Worm (Caenorhabditis elegans) whole organism, L3 larva: ENCODE results near the gene srt-28.

Source experiments
- R02D3.7 ChIP-seq: fragments of 150-350 bp; optimal IDR thresholded peaks from 2 replicates; lab custom pipeline; 2014; ENCODE audit warnings: missing biosample characterization, missing genetic modification characterization
- ZK546.5 ChIP-seq: sonication (generic microtip); optimal IDR thresholded peaks from 2 replicates; lab custom pipeline; 2017; ENCODE audit warnings: missing biosample characterization, missing genetic modification characterization
- aly-2 ChIP-seq: fragments of 150-350 bp; optimal IDR thresholded peaks from 2 replicates; lab custom pipeline; 2014; ENCODE audit warnings: missing biosample characterization, missing genetic modification characterization
- ama-1 ChIP-seq: fragments of 150-350 bp; optimal IDR thresholded peaks from 2 replicates; lab custom pipeline; 2018
- ceh-16 ChIP-seq: sonication (generic microtip); optimal IDR thresholded peaks from 2 replicates; lab custom pipeline; 2017; ENCODE audit warnings: missing biosample characterization, missing genetic modification characterization
- ceh-28 ChIP-seq: fragments of 150-350 bp; optimal IDR thresholded peaks from 2 replicates; lab custom pipeline; 2014; ENCODE audit warnings: missing biosample characterization, missing genetic modification reagents, missing genetic modification characterization
- ceh-82 ChIP-seq: fragments of 150-350 bp; optimal IDR thresholded peaks from 2 replicates; lab custom pipeline; 2014; ENCODE audit warnings: missing biosample characterization, missing genetic modification characterization
- ceh-9 ChIP-seq: sonication (generic microtip); optimal IDR thresholded peaks from 2 replicates; lab custom pipeline; 2018; ENCODE audit warnings: missing biosample characterization, missing genetic modification characterization
- daf-12 ChIP-seq: fragments of 150-350 bp; optimal IDR thresholded peaks from 2 replicates; lab custom pipeline; 2014; ENCODE audit warnings: missing biosample characterization, missing genetic modification reagents, missing genetic modification characterization
- egl-27 ChIP-seq: sonication (generic microtip); optimal IDR thresholded peaks from 4 replicates; lab custom pipeline; 2017; ENCODE audit warnings: missing biosample characterization, missing genetic modification reagents, missing genetic modification characterization
- egl-5 ChIP-seq: fragments of 150-350 bp; optimal IDR thresholded peaks from 2 replicates; lab custom pipeline; 2017; ENCODE audit warnings: missing biosample characterization, missing genetic modification reagents, missing genetic modification characterization, inconsistent platforms
- elt-1 ChIP-seq: fragments of 150-350 bp; optimal IDR thresholded peaks from 2 replicates; lab custom pipeline; 2014; ENCODE audit warnings: missing biosample characterization, missing genetic modification characterization
- elt-2 ChIP-seq: sonication (generic microtip); optimal IDR thresholded peaks from 2 replicates; lab custom pipeline; 2016; ENCODE audit warnings: missing genetic modification reagents, mild to moderate bottlenecking, missing genetic modification characterization, missing compliant biosample characterization
- elt-3 ChIP-seq, 3 experiments: fragments of 150-350 bp in 1 of 3; sonication (generic microtip) in 2 of 3; optimal IDR thresholded peaks; 2 replicates in 2 of 3; 4 replicates in 1 of 3; lab custom pipeline; 2014 to 2017; ENCODE audit warnings: missing biosample characterization in 3 of 3, missing genetic modification characterization in 3 of 3
- eor-1 ChIP-seq, 2 experiments: fragments of 150-350 bp; optimal IDR thresholded peaks; 2 replicates each; lab custom pipeline; 2014 to 2018; ENCODE audit warnings: missing biosample characterization in 2 of 2, missing genetic modification characterization in 2 of 2
- fkh-10 ChIP-seq: sonication (generic microtip); optimal IDR thresholded peaks from 2 replicates; lab custom pipeline; 2017; ENCODE audit warnings: missing biosample characterization, missing genetic modification reagents, missing genetic modification characterization
- fkh-2 ChIP-seq: fragments of 150-350 bp; optimal IDR thresholded peaks from 2 replicates; lab custom pipeline; 2014; ENCODE audit warnings: missing biosample characterization, missing genetic modification reagents, missing genetic modification characterization
- hmg-11 ChIP-seq: sonication (generic microtip); optimal IDR thresholded peaks from 2 replicates; lab custom pipeline; 2016; ENCODE audit warnings: missing genetic modification characterization, missing compliant biosample characterization
- jun-1 ChIP-seq: fragments of 150-350 bp; optimal IDR thresholded peaks from 2 replicates; lab custom pipeline; 2014; ENCODE audit warnings: missing biosample characterization, missing genetic modification reagents, missing genetic modification characterization
- lin-15B ChIP-seq: fragments of 150-350 bp; optimal IDR thresholded peaks from 2 replicates; lab custom pipeline; 2014; ENCODE audit warnings: missing biosample characterization, missing genetic modification characterization
- lin-39 ChIP-seq: fragments of 150-350 bp; optimal IDR thresholded peaks from 2 replicates; lab custom pipeline; 2018; ENCODE audit warnings: missing biosample characterization, missing genetic modification reagents, missing genetic modification characterization
- lsy-12 ChIP-seq: sonication (generic microtip); optimal IDR thresholded peaks from 2 replicates; lab custom pipeline; 2016; ENCODE audit warnings: mild to moderate bottlenecking, missing genetic modification characterization, missing compliant biosample characterization
- mml-1 ChIP-seq: fragments of 150-350 bp; sonication (generic microtip); optimal IDR thresholded peaks from 3 replicates; lab custom pipeline; 2014; ENCODE audit warnings: missing biosample characterization, missing genetic modification characterization
- nfya-1 ChIP-seq: sonication (generic microtip); optimal IDR thresholded peaks from 2 replicates; lab custom pipeline; 2017; ENCODE audit warnings: missing genetic modification characterization, mild to moderate bottlenecking, missing compliant biosample characterization, antibody characterized with exemption, moderate library complexity; ENCODE audit not compliant: insufficient read depth
- nhr-11 ChIP-seq: fragments of 150-350 bp; optimal IDR thresholded peaks from 2 replicates; lab custom pipeline; 2014; ENCODE audit warnings: missing biosample characterization, missing genetic modification characterization
- nhr-12 ChIP-seq: fragments of 150-350 bp; optimal IDR thresholded peaks from 2 replicates; lab custom pipeline; 2014; ENCODE audit warnings: missing biosample characterization, missing genetic modification characterization
- nhr-23 ChIP-seq: fragments of 150-350 bp; optimal IDR thresholded peaks from 2 replicates; lab custom pipeline; 2014; ENCODE audit warnings: missing biosample characterization, missing genetic modification reagents, missing genetic modification characterization
- nhr-237 ChIP-seq: fragments of 150-350 bp; optimal IDR thresholded peaks from 2 replicates; lab custom pipeline; 2014; ENCODE audit warnings: missing biosample characterization, missing genetic modification characterization
- nhr-28 ChIP-seq: fragments of 150-350 bp; optimal IDR thresholded peaks from 2 replicates; lab custom pipeline; 2014; ENCODE audit warnings: missing biosample characterization, missing genetic modification characterization
- nhr-67 ChIP-seq: fragments of 150-350 bp; optimal IDR thresholded peaks from 2 replicates; lab custom pipeline; 2014; ENCODE audit warnings: missing biosample characterization, missing genetic modification characterization
- nhr-76 ChIP-seq: fragments of 150-350 bp; sonication (generic microtip); optimal IDR thresholded peaks from 5 replicates; lab custom pipeline; 2014; ENCODE audit warnings: missing biosample characterization, missing genetic modification characterization
- nhr-77 ChIP-seq: fragments of 150-350 bp; optimal IDR thresholded peaks from 2 replicates; lab custom pipeline; 2014; ENCODE audit warnings: missing biosample characterization, missing genetic modification characterization
- pha-4 ChIP-seq: fragments of 150-350 bp; optimal IDR thresholded peaks from 2 replicates; lab custom pipeline; 2014; ENCODE audit warnings: missing biosample characterization, missing genetic modification reagents, missing genetic modification characterization
- pqm-1 ChIP-seq: fragments of 150-350 bp; optimal IDR thresholded peaks from 2 replicates; lab custom pipeline; 2017; ENCODE audit warnings: missing biosample characterization, missing genetic modification characterization, inconsistent platforms
- sea-2 ChIP-seq: fragments of 150-350 bp; sonication (generic microtip); optimal IDR thresholded peaks from 4 replicates; lab custom pipeline; 2014; ENCODE audit warnings: missing biosample characterization, missing genetic modification reagents, missing genetic modification characterization
- skn-1 ChIP-seq: fragments of 150-350 bp; optimal IDR thresholded peaks from 2 replicates; lab custom pipeline; 2014; ENCODE audit warnings: missing biosample characterization, missing genetic modification characterization
- tbx-2 ChIP-seq: sonication (generic microtip); optimal IDR thresholded peaks from 2 replicates; lab custom pipeline; 2016; ENCODE audit warnings: mild to moderate bottlenecking, missing genetic modification characterization, missing compliant biosample characterization
- unc-39 ChIP-seq: sonication (generic microtip); optimal IDR thresholded peaks from 4 replicates; lab custom pipeline; 2017; ENCODE audit warnings: missing biosample characterization, missing genetic modification characterization
- unc-62 ChIP-seq: fragments of 150-350 bp; sonication (generic microtip); optimal IDR thresholded peaks from 4 replicates; lab custom pipeline; 2014; ENCODE audit warnings: missing biosample characterization, missing genetic modification reagents, missing genetic modification characterization
- zag-1 ChIP-seq: fragments of 150-350 bp; optimal IDR thresholded peaks from 2 replicates; lab custom pipeline; 2014; ENCODE audit warnings: missing biosample characterization, missing genetic modification characterization
- ztf-4 ChIP-seq: fragments of 150-350 bp; optimal IDR thresholded peaks from 2 replicates; lab custom pipeline; 2014; ENCODE audit warnings: missing biosample characterization, missing genetic modification characterization

The srt-28 gene

ce11 chrV:2706379-2706778 lies 7.1 kb downstream of the srt-28 start:
- TF ChIP-seq unc-39 (tag; lab: Kevin White, UChicago) (no peak), ceh-28 (tag; lab: Kevin White, UChicago) (no peak), aly-2 (tag; lab: Kevin White, UChicago) (no peak), lsy-12 (no peak), egl-5 (no peak), elt-1 (no peak), nhr-76 (tag; lab: Kevin White, UChicago) (no peak), R02D3.7 (tag; lab: Kevin White, UChicago) (no peak), ZK546.5 (tag; lab: Kevin White, UChicago) (no peak), egl-27 (tag; lab: Kevin White, UChicago) (no peak), nhr-23 (no peak), zag-1 (tag; lab: Kevin White, UChicago) (no peak), ceh-16 (tag; lab: Kevin White, UChicago) (no peak), lin-39 (no peak)
- TF ChIP-seq, all 47 proteins: peak for 0

- TF ChIP-seq fkh-2 (tag; lab: Kevin White, UChicago) (no peak), elt-3 (tag; optimal IDR thresholded peaks at IDR 0.05; lab: Kevin White, UChicago) (no peak), pha-4 (tag; lab: Kevin White, UChicago) (no peak), elt-2 (tag; lab: Kevin White, UChicago) (no peak), nhr-237 (tag; lab: Kevin White, UChicago) (no peak), ceh-82 (tag; lab: Kevin White, UChicago) (no peak), skn-1 (tag; lab: Kevin White, UChicago) (no peak), ceh-16 (tag; lab: Kevin White, UChicago) (no peak), lin-15B (tag; lab: Kevin White, UChicago) (no peak), unc-62 (GFP tag; lab: Kevin White, UChicago) (no peak), nhr-11 (no peak), daf-12 (tag; lab: Kevin White, UChicago) (no peak), nhr-77 (no peak)
- TF ChIP-seq, all 47 proteins: peak for 0
These were observed 10.1 kb downstream of the srt-28 start for ce11 chrV:2703299-2703698.

- TF ChIP-seq elt-3 (tag; optimal IDR thresholded peaks at IDR 0.05; lab: Kevin White, UChicago): no peak
- TF ChIP-seq pqm-1 (tag; lab: Kevin White, UChicago): no peak
- no peak for TF ChIP-seq nhr-12
- TF ChIP-seq ceh-28 (tag; lab: Kevin White, UChicago): no peak
- no peak for TF ChIP-seq ztf-4 (tag; lab: Kevin White, UChicago)
- TF ChIP-seq hmg-11 (tag; lab: Kevin White, UChicago): no peak
- no peak for TF ChIP-seq tbx-2 (tag; lab: Kevin White, UChicago)
- TF ChIP-seq mml-1 (tag; lab: Kevin White, UChicago): no peak
- TF ChIP-seq lin-39: no peak
- TF ChIP-seq unc-39 (tag; lab: Kevin White, UChicago): no peak
- no peak for TF ChIP-seq jun-1 (tag; lab: Kevin White, UChicago)
- no peak for TF ChIP-seq ZK546.5 (tag; lab: Kevin White, UChicago)
- no peak for TF ChIP-seq nhr-67 (tag; lab: Kevin White, UChicago)
- TF ChIP-seq nfya-1 (tag; lab: Kevin White, UChicago): no peak
These were observed 10.5 kb downstream of the srt-28 start for ce11 chrV:2702883-2703282.

- TF ChIP-seq pqm-1 (tag; lab: Kevin White, UChicago) (no peak), pha-4 (tag; lab: Kevin White, UChicago) (no peak), ama-1 (no peak), nhr-23 (no peak), zag-1 (tag; lab: Kevin White, UChicago) (no peak), fkh-10 (GFP tag; lab: Kevin White, UChicago) (no peak), nhr-28 (tag; lab: Kevin White, UChicago) (no peak), ceh-9 (no peak), elt-2 (tag; lab: Kevin White, UChicago) (no peak), sea-2 (GFP tag; lab: Kevin White, UChicago) (no peak), hmg-11 (tag; lab: Kevin White, UChicago) (no peak), lin-15B (tag; lab: Kevin White, UChicago) (no peak), eor-1 (tag; optimal IDR thresholded peaks at IDR 0.05; lab: Kevin White, UChicago) (no peak), nhr-67 (tag; lab: Kevin White, UChicago) (no peak), unc-62 (GFP tag; lab: Kevin White, UChicago) (no peak)
These were observed 14.6 kb downstream of the srt-28 start, which contains the start of gene nuo-5 for ce11 chrV:2698826-2699225. Gene nuo-5 (plus strand): TSS chrV:2698972.
